Fruit fly (Drosophila melanogaster) whole organism: ENCODE measurements around the gene CG17350.

Experiments used
- CG8478 ChIP-seq: fragments of >200 bp; optimal IDR thresholded peaks from 2 replicates; lab custom pipeline; 2018; ENCODE audit warnings: inconsistent platforms
- Dll ChIP-seq: fragments of >200 bp; optimal IDR thresholded peaks from 2 replicates; lab custom pipeline; 2017
- EcR ChIP-seq, 2 experiments: fragments of >200 bp; optimal IDR thresholded peaks; 2 replicates each; lab custom pipeline; 2017; ENCODE audit warnings: missing biosample characterization in 2 of 2, missing genetic modification characterization in 2 of 2, missing genetic modification reagents in 2 of 2
- pan ChIP-seq: fragments of >200 bp; optimal IDR thresholded peaks from 2 replicates; lab custom pipeline; 2017
- psq ChIP-seq: fragments of >200 bp; optimal IDR thresholded peaks from 2 replicates; lab custom pipeline; 2017
- usp ChIP-seq: fragments of >200 bp; optimal IDR thresholded peaks from 2 replicates; lab custom pipeline; 2017; ENCODE audit warnings: missing biosample characterization, missing genetic modification characterization, mixed read lengths

The CG17350 gene

dm6 chr2L:19423467-19424122 lies 42.9 kb downstream of the CG17350 start, which contains the start of the genes Alp12 and CG13085:
Alp12 (plus strand) TSS chr2L:19424050.
CG13085 (plus strand) TSS chr2L:19424050.
- TF ChIP-seq EcR (GFP tag; optimal IDR thresholded peaks at IDR 0.05; lab: Kevin White, UChicago) (no peak), usp (GFP tag; lab: Kevin White, UChicago) (no peak), pan (lab: Kevin White, UChicago) (no peak), Dll (lab: Kevin White, UChicago) (no peak), psq (no peak), CG8478 (lab: Kevin White, UChicago) (no peak)

dm6 chr2L:19424307-19424902 lies 43.7 kb downstream of the CG17350 start:
- no peak for TF ChIP-seq pan (lab: Kevin White, UChicago)
- no peak for TF ChIP-seq EcR (GFP tag; optimal IDR thresholded peaks at IDR 0.05; lab: Kevin White, UChicago)
- no peak for TF ChIP-seq usp (GFP tag; lab: Kevin White, UChicago)
- TF ChIP-seq Dll (lab: Kevin White, UChicago): no peak
- TF ChIP-seq CG8478 (lab: Kevin White, UChicago): no peak
- TF ChIP-seq psq: no peak

dm6 chr2L:19425105-19425504 lies 44.4 kb downstream of the CG17350 start:
- TF ChIP-seq usp (GFP tag; lab: Kevin White, UChicago) (no peak), pan (lab: Kevin White, UChicago) (no peak), Dll (lab: Kevin White, UChicago) (no peak), psq (no peak), EcR (GFP tag; optimal IDR thresholded peaks at IDR 0.05; lab: Kevin White, UChicago) (no peak), CG8478 (lab: Kevin White, UChicago) (no peak)

dm6 chr2L:19425765-19426329 lies 45.1 kb downstream of the CG17350 start:
- TF ChIP-seq pan (lab: Kevin White, UChicago) (peak; percentile 53), psq (no peak), usp (GFP tag; lab: Kevin White, UChicago) (no peak)

- TF ChIP-seq pan (lab: Kevin White, UChicago) (no peak), psq (no peak), Dll (lab: Kevin White, UChicago) (peak; percentile 3), usp (GFP tag; lab: Kevin White, UChicago) (no peak)
These were observed 45.6 kb downstream of the CG17350 start, which contains the start of gene Pax for dm6 chr2L:19426330-19426781. Pax (minus strand) TSS chr2L:19426596.

- TF ChIP-seq Dll (lab: Kevin White, UChicago) (no peak), CG8478 (lab: Kevin White, UChicago) (no peak), EcR (GFP tag; optimal IDR thresholded peaks at IDR 0.05; lab: Kevin White, UChicago) (no peak), psq (no peak), pan (lab: Kevin White, UChicago) (no peak), usp (GFP tag; lab: Kevin White, UChicago) (no peak)
These were observed 49.0 kb downstream of the CG17350 start for dm6 chr2L:19429731-19430130.

- TF ChIP-seq CG8478 (lab: Kevin White, UChicago): no peak
- TF ChIP-seq EcR (GFP tag; optimal IDR thresholded peaks at IDR 0.05; lab: Kevin White, UChicago): no peak
- TF ChIP-seq Dll (lab: Kevin White, UChicago): no peak
- TF ChIP-seq usp (GFP tag; lab: Kevin White, UChicago): no peak
- no peak for TF ChIP-seq pan (lab: Kevin White, UChicago)
These were observed 49.6 kb downstream of the CG17350 start, which contains the start of gene RtcB for dm6 chr2L:19430343-19430742. RtcB (plus strand) TSS chr2L:19430643.

dm6 chr2L:19432424-19433015 lies 51.8 kb downstream of the CG17350 start, which contains the start of gene Rab9:
Rab9 (plus strand) TSS chr2L:19432574.
- TF ChIP-seq EcR (GFP tag; optimal IDR thresholded peaks at IDR 0.05; lab: Kevin White, UChicago) (no peak), CG8478 (lab: Kevin White, UChicago) (no peak), Dll (lab: Kevin White, UChicago) (no peak), usp (GFP tag; lab: Kevin White, UChicago) (no peak), pan (lab: Kevin White, UChicago) (no peak), psq (no peak)
